Fruit fly (Drosophila melanogaster): ENCODE results near the gene CG10681.
A peak's percentile ranks its signal among the peaks of the same experiment; 100 is the strongest.

Gene CG10681

DNA sequence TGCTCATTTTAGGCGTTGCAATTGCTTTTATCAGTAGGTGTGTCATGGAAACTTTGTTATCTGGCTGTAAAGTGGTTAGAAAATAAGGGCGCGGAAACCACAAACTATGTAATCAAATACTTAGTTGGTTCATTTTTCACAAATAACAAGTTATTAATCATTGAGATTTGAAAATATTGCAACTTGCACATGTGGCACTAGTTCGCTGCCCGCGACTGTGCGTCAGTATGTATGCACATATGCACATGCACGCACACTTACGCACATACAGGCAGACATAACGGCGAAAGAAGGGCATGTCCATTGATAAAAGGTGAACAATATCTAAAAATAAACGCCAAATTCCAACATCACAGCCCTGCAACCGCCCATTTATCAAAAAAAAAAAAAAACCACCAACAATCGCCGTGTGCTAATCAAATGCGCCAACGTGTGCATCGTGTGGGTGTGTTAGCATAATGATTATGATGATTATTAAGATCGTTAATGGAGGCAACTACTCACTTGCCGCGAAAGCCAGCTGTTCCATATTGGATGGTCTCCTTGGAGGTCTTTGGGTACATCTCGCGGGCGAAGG, 28.2 kb downstream of the CG10681 start (continued):
- TF ChIP-seq slp2 (GFP tag; optimal IDR thresholded peaks at IDR 0.05) (peak; percentile 20), Pdp1 (GFP tag; optimal IDR thresholded peaks at IDR 0.05) (peak in 1 of 2 experiments; percentile 40), prd (optimal IDR thresholded peaks at IDR 0.05) (no peak), prd (GFP tag; IDR thresholded peaks at IDR 0.05) (peak; percentile 53; the same call in 2 of the 3 replicates), corto (GFP tag; optimal IDR thresholded peaks at IDR 0.05) (peak; percentile 62), CG9817 (tag; optimal IDR thresholded peaks at IDR 0.05) (no peak), so (GFP tag; IDR thresholded peaks at IDR 0.05) (peak; percentile 56; the same call in 1 of the 3 replicates), CG15601 (tag; optimal IDR thresholded peaks at IDR 0.05) (peak; percentile 44), nmo (GFP tag; optimal IDR thresholded peaks at IDR 0.05) (peak; percentile 42), CG2129 (GFP tag; IDR thresholded peaks at IDR 0.05; ENCODE audit: partially characterized antibody) (no peak), CG10565 (GFP tag; optimal IDR thresholded peaks at IDR 0.05) (no peak), CG17186 (GFP tag; optimal IDR thresholded peaks at IDR 0.05) (no peak), Xrp1 (GFP tag; IDR thresholded peaks at IDR 0.05) (peak; percentile 71), NC2β (GFP tag; optimal IDR thresholded peaks at IDR 0.05) (no peak), CG17328 (GFP tag; IDR thresholded peaks at IDR 0.05) (peak; percentile 76), nerfin-2 (GFP tag; IDR thresholded peaks at IDR 0.05; ENCODE audit: partially characterized antibody) (no peak), phol (tag; optimal IDR thresholded peaks at IDR 0.05) (peak; percentile 45), crp (GFP tag; optimal IDR thresholded peaks at IDR 0.05) (no peak), CG7556 (GFP tag; optimal IDR thresholded peaks at IDR 0.05) (peak; percentile 8), CG8944 (GFP tag; optimal IDR thresholded peaks at IDR 0.05) (peak; percentile 53), CG32772 (GFP tag; IDR thresholded peaks at IDR 0.05) (peak; percentile 23; the same call in 1 of the 2 replicates), lab (GFP tag; optimal IDR thresholded peaks at IDR 0.05) (peak; percentile 60), CG6175 (GFP tag; IDR thresholded peaks at IDR 0.05) (peak; percentile 14; the same call in 1 of the 3 replicates), ttk (GFP tag; IDR thresholded peaks at IDR 0.05) (peak; percentile 50; the same call in 1 of the 2 replicates), CG10267 (tag; optimal IDR thresholded peaks at IDR 0.05) (peak; percentile 38), lmd (GFP tag; IDR thresholded peaks at IDR 0.05) (peak; percentile 55), pb (GFP tag; optimal IDR thresholded peaks at IDR 0.05) (no peak), salm (tag; optimal IDR thresholded peaks at IDR 0.05) (peak; percentile 29), CG4328 (GFP tag; optimal IDR thresholded peaks at IDR 0.05) (no peak), BtbVII (GFP tag; optimal IDR thresholded peaks at IDR 0.05) (peak; percentile 19), dmrt99B (tag; optimal IDR thresholded peaks at IDR 0.05) (peak; percentile 67), kay (GFP tag; optimal IDR thresholded peaks at IDR 0.05) (peak; percentile 34), bab2 (GFP tag; optimal IDR thresholded peaks at IDR 0.05) (no peak), CG1233 (GFP tag; optimal IDR thresholded peaks at IDR 0.05) (peak; percentile 12), CG3838 (GFP tag; optimal IDR thresholded peaks at IDR 0.05) (no peak), Atf-2 (GFP tag; optimal IDR thresholded peaks at IDR 0.05) (peak; percentile 13), chn (GFP tag; optimal IDR thresholded peaks at IDR 0.05) (no peak), Rfx (GFP tag; IDR thresholded peaks at IDR 0.05) (0 out of 2 replicates have a peak, but pooled peaks have one; percentile 24), cg (GFP tag; optimal IDR thresholded peaks at IDR 0.05) (peak; percentile 61), CG7372 (GFP tag; IDR thresholded peaks at IDR 0.05) (no peak), Rx (GFP tag; IDR thresholded peaks at IDR 0.05) (peak; percentile 22; the same call in 1 of the 2 replicates), PHDP (tag; optimal IDR thresholded peaks at IDR 0.05) (peak; percentile 48), CG2116 (GFP tag; optimal IDR thresholded peaks at IDR 0.05) (no peak), ems (GFP tag; optimal IDR thresholded peaks at IDR 0.05) (no peak), CG10209 (GFP tag; optimal IDR thresholded peaks at IDR 0.05) (no peak), Ssrp (tag; optimal IDR thresholded peaks at IDR 0.05) (peak; percentile 41), CG6272 (GFP tag; IDR thresholded peaks at IDR 0.05) (no peak), ranshi (GFP tag; IDR thresholded peaks at IDR 0.05) (peak; percentile 17; the same call in 1 of the 2 replicates), CG12942 (GFP tag; optimal IDR thresholded peaks at IDR 0.05) (peak; percentile 9), fu2 (GFP tag; optimal IDR thresholded peaks at IDR 0.05) (no peak)
